Fruit fly (Drosophila melanogaster) whole organism, embryonic: ENCODE data around the gene Syx13.

Experiments
- Asciz ChIP-seq: fragments of 200-800 bp; sonication (Bioruptor generic); optimal IDR thresholded peaks from 2 replicates; lab custom pipeline; 2017; ENCODE audit warnings: missing biosample characterization, mild to moderate bottlenecking, missing genetic modification characterization, missing genetic modification reagents
- Bdp1 ChIP-seq: fragments of 200-800 bp; sonication (Bioruptor generic); optimal IDR thresholded peaks from 3 replicates; lab custom pipeline; 2016; ENCODE audit warnings: missing biosample characterization, missing genetic modification characterization
- CG11093 ChIP-seq: fragments of 200-800 bp; sonication (Bioruptor generic); IDR thresholded peaks from 3 replicates; pipeline ENCODE4 v1.3.6; 2022; ENCODE audit warnings: missing biosample characterization, missing genetic modification characterization
- CG13775 ChIP-seq: fragments of 200-800 bp; sonication (Bioruptor generic); optimal IDR thresholded peaks from 3 replicates; lab custom pipeline; 2017; ENCODE audit warnings: missing biosample characterization, mild to moderate bottlenecking, missing genetic modification characterization
- CG2116 ChIP-seq: fragments of 200-800 bp; sonication (Bioruptor generic); optimal IDR thresholded peaks from 3 replicates; lab custom pipeline; 2018; ENCODE audit warnings: missing biosample characterization, mild to moderate bottlenecking, missing genetic modification characterization
- CG2889 ChIP-seq: fragments of 200-800 bp; sonication (Bioruptor generic); IDR thresholded peaks from 3 replicates; pipeline ENCODE4 v1.3.6; 2022; ENCODE audit warnings: missing biosample characterization, missing genetic modification characterization
- CG31441 ChIP-seq: fragments of 200-800 bp; sonication (Bioruptor generic); IDR thresholded peaks from 2 replicates; pipeline ENCODE4 v1.3.6; 2022; ENCODE audit warnings: missing biosample characterization, missing genetic modification characterization
- CG4328 ChIP-seq: fragments of 200-800 bp; sonication (Bioruptor generic); optimal IDR thresholded peaks from 3 replicates; lab custom pipeline; 2017; ENCODE audit warnings: missing biosample characterization, missing genetic modification reagents, missing genetic modification characterization
- CG6175 ChIP-seq: fragments of 200-800 bp; sonication (Bioruptor generic); IDR thresholded peaks from 3 replicates; pipeline ENCODE4 v1.3.6; 2022; ENCODE audit warnings: missing biosample characterization, missing genetic modification characterization
- CG6654 ChIP-seq: fragments of 200-800 bp; sonication (Bioruptor generic); optimal IDR thresholded peaks from 2 replicates; lab custom pipeline; 2017; ENCODE audit warnings: missing biosample characterization, mild to moderate bottlenecking, missing genetic modification characterization
- CG9437 ChIP-seq: fragments of 200-800 bp; sonication (Bioruptor generic); optimal IDR thresholded peaks from 2 replicates; lab custom pipeline; 2018; ENCODE audit warnings: missing biosample characterization, mild to moderate bottlenecking, missing genetic modification characterization
- CG9727 ChIP-seq: fragments of 200-800 bp; sonication (Bioruptor generic); optimal IDR thresholded peaks from 3 replicates; lab custom pipeline; 2017; ENCODE audit warnings: missing biosample characterization, mild to moderate bottlenecking, missing genetic modification characterization
- CG9797 ChIP-seq: fragments of 200-800 bp; sonication (Bioruptor generic); optimal IDR thresholded peaks from 3 replicates; lab custom pipeline; 2018; ENCODE audit warnings: missing biosample characterization, mild to moderate bottlenecking, missing genetic modification characterization
- CG9876 ChIP-seq: fragments of 200-800 bp; sonication (Bioruptor generic); optimal IDR thresholded peaks from 2 replicates; lab custom pipeline; 2016; ENCODE audit warnings: missing biosample characterization, missing genetic modification characterization
- Deaf1 ChIP-seq: fragments of 200-800 bp; optimal IDR thresholded peaks from 3 replicates; lab custom pipeline; 2019; ENCODE audit warnings: missing biosample characterization, mild to moderate bottlenecking, missing genetic modification characterization, moderate library complexity
- Dfd ChIP-seq, 2 experiments: fragments of >200 bp; optimal IDR thresholded peaks; 2 replicates each; lab custom pipeline; 2017; ENCODE audit warnings: missing biosample characterization in 2 of 2, missing genetic modification characterization in 2 of 2
- Dip2 ChIP-seq: fragments of 200-800 bp; sonication (Bioruptor generic); IDR thresholded peaks from 2 replicates; pipeline ENCODE4 v1.3.6; 2022; ENCODE audit warnings: missing biosample characterization, missing genetic modification characterization
- Doc2 ChIP-seq: fragments of 200-800 bp; sonication (Bioruptor generic); IDR thresholded peaks from 2 replicates; pipeline ENCODE4 v1.3.6; 2022; ENCODE audit warnings: missing biosample characterization, missing genetic modification characterization
- Ets97D ChIP-seq: fragments of 200-800 bp; sonication (Bioruptor generic); optimal IDR thresholded peaks from 3 replicates; lab custom pipeline; 2016; ENCODE audit warnings: missing biosample characterization, missing genetic modification characterization
- H2.0 ChIP-seq: fragments of 200-800 bp; sonication (Bioruptor generic); IDR thresholded peaks from 2 replicates; pipeline ENCODE4 v1.3.6; 2022; ENCODE audit warnings: missing biosample characterization, missing genetic modification characterization
- HLH4C ChIP-seq: fragments of 200-800 bp; sonication (Bioruptor generic); IDR thresholded peaks from 3 replicates; pipeline ENCODE4 v1.3.6; 2022; ENCODE audit warnings: missing biosample characterization, missing genetic modification characterization; ENCODE audit not compliant: partially characterized antibody
- Hand ChIP-seq: fragments of 200-800 bp; sonication (Bioruptor generic); optimal IDR thresholded peaks from 2 replicates; lab custom pipeline; 2017; ENCODE audit warnings: mild to moderate bottlenecking, missing biosample characterization, missing genetic modification reagents, missing genetic modification characterization
- Hmx ChIP-seq: fragments of 200-800 bp; sonication (Bioruptor generic); optimal IDR thresholded peaks from 2 replicates; lab custom pipeline; 2016; ENCODE audit warnings: missing biosample characterization, missing genetic modification characterization
- Lhr ChIP-seq: fragments of 200-800 bp; sonication (Bioruptor generic); optimal IDR thresholded peaks from 3 replicates; lab custom pipeline; 2017; ENCODE audit warnings: mild to moderate bottlenecking, missing biosample characterization, missing genetic modification reagents, missing genetic modification characterization
- Lim3 ChIP-seq: fragments of 200-800 bp; sonication (Bioruptor generic); IDR thresholded peaks from 2 replicates; pipeline ENCODE4 v1.3.6; 2022; ENCODE audit warnings: missing biosample characterization, missing genetic modification characterization
- NC2β ChIP-seq: fragments of 200-800 bp; sonication (Bioruptor generic); optimal IDR thresholded peaks from 2 replicates; lab custom pipeline; 2016; ENCODE audit warnings: missing biosample characterization, missing genetic modification characterization
- Scr ChIP-seq: fragments of 200-800 bp; sonication (Bioruptor generic); IDR thresholded peaks from 2 replicates; pipeline ENCODE4 v1.3.6; 2022; ENCODE audit warnings: missing biosample characterization, missing genetic modification characterization; ENCODE audit not compliant: partially characterized antibody
- Sox100B ChIP-seq: fragments of 200-800 bp; sonication (Bioruptor generic); optimal IDR thresholded peaks from 3 replicates; lab custom pipeline; 2018; ENCODE audit warnings: missing biosample characterization, mild to moderate bottlenecking, missing genetic modification characterization
- Ssrp ChIP-seq: fragments of 200-800 bp; sonication (Bioruptor generic); optimal IDR thresholded peaks from 2 replicates; lab custom pipeline; 2018; ENCODE audit warnings: missing biosample characterization, mild to moderate bottlenecking, missing genetic modification characterization, moderate library complexity
- TFAM ChIP-seq: fragments of 200-800 bp; sonication (Bioruptor generic); optimal IDR thresholded peaks from 2 replicates; lab custom pipeline; 2017; ENCODE audit warnings: missing biosample characterization, missing genetic modification characterization, inconsistent platforms
- Usf ChIP-seq: fragments of 200-800 bp; sonication (Bioruptor generic); optimal IDR thresholded peaks from 2 replicates; lab custom pipeline; 2017; ENCODE audit warnings: missing genotype, missing biosample characterization, missing genetic modification characterization
- ab ChIP-seq: fragments of 200-800 bp; sonication (Bioruptor generic); optimal IDR thresholded peaks from 2 replicates; lab custom pipeline; 2016; ENCODE audit warnings: missing biosample characterization, missing genetic modification characterization
- abd-A ChIP-seq: fragments of 200-800 bp; sonication (Bioruptor generic); optimal IDR thresholded peaks from 3 replicates; lab custom pipeline; 2019; ENCODE audit warnings: missing biosample characterization, mild to moderate bottlenecking, missing genetic modification characterization, moderate library complexity
- cato ChIP-seq: fragments of 200-800 bp; sonication (Bioruptor generic); optimal IDR thresholded peaks from 2 replicates; lab custom pipeline; 2016; ENCODE audit warnings: missing biosample characterization, missing genetic modification characterization, borderline replicate concordance
- chif ChIP-seq, 2 experiments: fragments of 200-800 bp; sonication (Bioruptor generic); optimal IDR thresholded peaks; 3 replicates each; lab custom pipeline; 2016; ENCODE audit warnings: missing biosample characterization in 2 of 2, missing genetic modification characterization in 2 of 2
- chm ChIP-seq: fragments of 200-800 bp; sonication (Bioruptor generic); IDR thresholded peaks from 2 replicates; pipeline ENCODE4 v1.3.6; 2022; ENCODE audit warnings: missing biosample characterization, missing genetic modification characterization
- eyg ChIP-seq: fragments of 200-800 bp; sonication (Bioruptor generic); optimal IDR thresholded peaks from 3 replicates; lab custom pipeline; 2016; ENCODE audit warnings: missing biosample characterization, missing genetic modification characterization
- fd64A ChIP-seq: fragments of 200-800 bp; sonication (Bioruptor generic); optimal IDR thresholded peaks from 3 replicates; lab custom pipeline; 2018; ENCODE audit warnings: missing biosample characterization, mild to moderate bottlenecking, missing genetic modification characterization
- ftz-f1 ChIP-seq: fragments of 200-800 bp; sonication (Bioruptor generic); optimal IDR thresholded peaks from 2 replicates; lab custom pipeline; 2016; ENCODE audit warnings: missing biosample characterization, missing genetic modification characterization
- hb ChIP-seq: fragments of 200-800 bp; sonication (Bioruptor generic); IDR thresholded peaks from 3 replicates; pipeline ENCODE4 v1.3.6; 2022; ENCODE audit warnings: missing biosample characterization, missing genetic modification characterization; ENCODE audit not compliant: partially characterized antibody
- her ChIP-seq: fragments of 200-800 bp; sonication (Bioruptor generic); optimal IDR thresholded peaks from 2 replicates; lab custom pipeline; 2016; ENCODE audit warnings: missing biosample characterization, missing genetic modification characterization
- hth ChIP-seq: fragments of >200 bp; optimal IDR thresholded peaks from 2 replicates; lab custom pipeline; 2017; ENCODE audit warnings: inconsistent platforms
- inv ChIP-seq: fragments of 200-800 bp; sonication (Bioruptor generic); IDR thresholded peaks from 2 replicates; pipeline ENCODE4 v1.3.6; 2022; ENCODE audit warnings: missing biosample characterization, missing genetic modification characterization; ENCODE audit not compliant: partially characterized antibody
- lbe ChIP-seq: fragments of 200-800 bp; sonication (Bioruptor generic); optimal IDR thresholded peaks from 2 replicates; lab custom pipeline; 2016; ENCODE audit warnings: missing biosample characterization, mild to moderate bottlenecking, missing genetic modification characterization
- onecut ChIP-seq: fragments of 200-800 bp; sonication (Bioruptor generic); IDR thresholded peaks from 2 replicates; pipeline ENCODE4 v1.3.6; 2022; ENCODE audit warnings: missing biosample characterization, missing genetic modification characterization
- otp ChIP-seq: fragments of 200-800 bp; sonication (Bioruptor generic); IDR thresholded peaks from 3 replicates; pipeline ENCODE4, ENCODE4 v1.3.6; 2022; ENCODE audit warnings: missing biosample characterization, missing genetic modification characterization
- sens ChIP-seq: fragments of 200-800 bp; sonication (Bioruptor generic); peaks from one replicate; lab custom pipeline; 2016; ENCODE audit warnings: missing biosample characterization, missing genetic modification characterization
- slbo ChIP-seq: fragments of 200-800 bp; sonication (Bioruptor generic); IDR thresholded peaks from 2 replicates; pipeline ENCODE4 v1.3.6; 2022; ENCODE audit warnings: missing biosample characterization, missing genetic modification characterization
- stc ChIP-seq: fragments of 200-800 bp; sonication (Bioruptor generic); IDR thresholded peaks from 2 replicates; pipeline ENCODE4 v1.3.6; 2022; ENCODE audit warnings: missing biosample characterization, missing genetic modification characterization
- toy ChIP-seq: fragments of 200-800 bp; sonication (Bioruptor generic); IDR thresholded peaks from 2 replicates; pipeline ENCODE4 v1.3.6; 2022; ENCODE audit warnings: missing biosample characterization, missing genetic modification characterization
- ttk ChIP-seq: fragments of 200-800 bp; sonication (Bioruptor generic); IDR thresholded peaks from 2 replicates; pipeline ENCODE4 v2.1.2; 2022; ENCODE audit warnings: missing biosample characterization, missing genetic modification characterization

Gene Syx13

DNA sequence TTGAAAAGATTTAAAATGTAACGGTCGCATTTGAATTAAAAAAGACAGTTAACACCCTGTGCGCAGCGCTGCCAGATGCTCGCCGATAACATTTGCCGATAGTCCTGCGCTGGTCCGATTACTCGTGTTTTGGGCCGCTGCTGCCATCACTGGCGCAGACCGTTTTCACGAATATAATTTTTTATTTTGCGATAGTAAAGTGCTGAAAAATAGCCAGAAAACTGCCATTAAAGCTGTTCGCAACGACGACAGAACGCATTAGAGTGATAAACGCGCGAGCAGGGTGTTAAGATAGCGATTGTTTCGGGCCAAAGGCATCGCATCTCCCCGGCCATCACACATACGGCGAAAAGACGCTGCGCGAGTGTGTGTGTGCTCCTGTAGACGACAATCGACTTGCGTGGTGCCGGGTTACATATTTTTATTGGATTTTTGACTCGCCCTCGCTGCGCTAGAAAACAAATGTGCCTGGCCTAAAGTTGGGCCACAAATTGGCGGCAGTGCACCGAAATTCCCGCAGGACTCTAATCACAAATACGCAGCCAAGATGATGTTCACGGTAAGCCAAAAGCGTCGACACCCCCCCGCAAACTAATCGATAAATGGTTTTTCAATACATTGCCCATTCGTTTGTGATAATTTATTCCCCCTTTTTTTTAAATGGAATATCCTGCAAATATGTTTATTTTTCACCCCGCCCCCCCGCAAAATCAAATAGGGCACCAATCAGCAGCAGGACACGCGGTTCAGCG is 7.4 kb upstream of the Syx13 start, which contains the start of gene Srrm1 (continued):
- TF ChIP-seq CG9727 (GFP tag; lab: Kevin White, UChicago) (peak; percentile 16), Deaf1 (peak; percentile 19), Dip2 (GFP tag; lab: Robert Waterston, UW) (no peak), chif (GFP tag; optimal IDR thresholded peaks at IDR 0.05; lab: Kevin White, UChicago) (peak; percentile 19 to 22), CG6175 (GFP tag; lab: Robert Waterston, UW) (no peak), Hand (no peak), abd-A (tag; lab: Kevin White, UChicago) (peak; percentile 17), Hmx (GFP tag; lab: Kevin White, UChicago) (no peak), TFAM (GFP tag; lab: Kevin White, UChicago) (no peak), ab (no peak), lbe (GFP tag; lab: Kevin White, UChicago) (peak; percentile 30), chm (no peak), otp (GFP tag; lab: Robert Waterston, UW) (no peak), CG6654 (GFP tag; lab: Kevin White, UChicago) (no peak), Lhr (GFP tag; lab: Kevin White, UChicago) (peak; percentile 76), Scr (GFP tag; lab: Robert Waterston, UW) (peak; percentile 88), sens (GFP tag; lab: Kevin White, UChicago) (peak; percentile 90), stc (no peak), Dfd (GFP tag; optimal IDR thresholded peaks at IDR 0.05; lab: Kevin White, UChicago) (no peak), CG11093 (GFP tag; lab: Robert Waterston, UW) (no peak), hb (GFP tag; lab: Robert Waterston, UW) (peak; percentile 90), toy (GFP tag; lab: Robert Waterston, UW) (no peak), ttk (GFP tag; lab: Robert Waterston, UW) (no peak), Sox100B (GFP tag; lab: Kevin White, UChicago) (no peak), NC2β (GFP tag; lab: Kevin White, UChicago) (peak; percentile 52), Ets97D (GFP tag; lab: Kevin White, UChicago) (peak; percentile 75), CG2889 (no peak), CG9876 (GFP tag; lab: Kevin White, UChicago) (peak; percentile 31), cato (GFP tag; lab: Kevin White, UChicago) (no peak), slbo (GFP tag; lab: Robert Waterston, UW) (peak; percentile 59; the same call in 1 of the 2 replicates), Ssrp (no peak), ftz-f1 (GFP tag; lab: Kevin White, UChicago) (peak; percentile 39), eyg (GFP tag; lab: Kevin White, UChicago) (peak; percentile 1), CG31441 (GFP tag; lab: Robert Waterston, UW) (0 out of 2 replicates have a peak, but pooled peaks have one; percentile 21), CG4328 (GFP tag; lab: Kevin White, UChicago) (no peak), Lim3 (GFP tag; lab: Robert Waterston, UW) (no peak), inv (GFP tag; lab: Robert Waterston, UW) (peak; percentile 92), Doc2 (GFP tag; lab: Robert Waterston, UW) (no peak), Usf (GFP tag; lab: Kevin White, UChicago) (no peak), her (peak; percentile 51), onecut (GFP tag; lab: Robert Waterston, UW) (peak; percentile 94), HLH4C (peak; percentile 87), hth (no peak), CG9437 (GFP tag; lab: Kevin White, UChicago) (no peak), Bdp1 (GFP tag; lab: Kevin White, UChicago) (peak; percentile 39), CG2116 (peak; percentile 85), Asciz (GFP tag; lab: Kevin White, UChicago) (no peak), CG13775 (GFP tag; lab: Kevin White, UChicago) (no peak), H2.0 (GFP tag; lab: Robert Waterston, UW) (no peak), fd64A (GFP tag; lab: Kevin White, UChicago) (no peak), CG9797 (GFP tag; lab: Kevin White, UChicago) (peak; percentile 61)
